Fruit fly (Drosophila melanogaster) whole organism, embryonic: Measurements from ENCODE around the gene Spps.

Source experiments
- ATbp ChIP-seq: fragments of 200-800 bp; sonication (Bioruptor generic); optimal IDR thresholded peaks from 2 replicates; lab custom pipeline; 2017; ENCODE audit warnings: missing biosample characterization, mild to moderate bottlenecking, missing genetic modification characterization, missing genetic modification reagents
- Atf6 ChIP-seq: fragments of 200-800 bp; sonication (Bioruptor generic); IDR thresholded peaks from 2 replicates; pipeline ENCODE4 v1.3.6; 2022; ENCODE audit warnings: missing biosample characterization, missing genetic modification characterization
- Blimp-1 ChIP-seq: fragments of 200-800 bp; sonication (Bioruptor generic); optimal IDR thresholded peaks from 3 replicates; lab custom pipeline; 2018; ENCODE audit warnings: missing biosample characterization, missing genetic modification characterization, mild to moderate bottlenecking, moderate library complexity, missing genetic modification reagents
- CG10565 ChIP-seq: fragments of 200-800 bp; sonication (Bioruptor generic); optimal IDR thresholded peaks from 3 replicates; lab custom pipeline; 2016; ENCODE audit warnings: missing biosample characterization, mild to moderate bottlenecking, missing genetic modification characterization
- CG10654 ChIP-seq: fragments of 200-800 bp; sonication (Bioruptor generic); optimal IDR thresholded peaks from 2 replicates; lab custom pipeline; 2016; ENCODE audit warnings: missing biosample characterization, missing genetic modification characterization
- CG10979 ChIP-seq: fragments of 200-800 bp; sonication (Bioruptor generic); optimal IDR thresholded peaks from 2 replicates; lab custom pipeline; 2018; ENCODE audit warnings: missing biosample characterization, mild to moderate bottlenecking, missing genetic modification characterization, moderate library complexity
- CG11085 ChIP-seq: fragments of 200-800 bp; sonication (Bioruptor generic); IDR thresholded peaks from 2 replicates; pipeline ENCODE4 v1.3.6; 2022; ENCODE audit warnings: missing biosample characterization, missing genetic modification characterization
- CG12219 ChIP-seq: fragments of 200-800 bp; sonication (Bioruptor generic); optimal IDR thresholded peaks from 3 replicates; lab custom pipeline; 2018; ENCODE audit warnings: missing biosample characterization, mild to moderate bottlenecking, missing genetic modification characterization
- CG13424 ChIP-seq: fragments of 200-800 bp; sonication (Bioruptor generic); optimal IDR thresholded peaks from 2 replicates; lab custom pipeline; 2019; ENCODE audit warnings: missing biosample characterization, mild to moderate bottlenecking, missing genetic modification characterization, moderate library complexity
- CG14710 ChIP-seq: fragments of 200-800 bp; sonication (Bioruptor generic); optimal IDR thresholded peaks from 3 replicates; lab custom pipeline; 2019; ENCODE audit warnings: missing biosample characterization, mild to moderate bottlenecking, missing genetic modification characterization, moderate library complexity
- CG1603 ChIP-seq: fragments of 200-800 bp; sonication (Bioruptor generic); optimal IDR thresholded peaks from 2 replicates; lab custom pipeline; 2019; ENCODE audit warnings: missing biosample characterization, mild to moderate bottlenecking, missing genetic modification characterization, moderate library complexity
- CG16813 ChIP-seq: fragments of 200-800 bp; sonication (Bioruptor generic); IDR thresholded peaks from 3 replicates; pipeline ENCODE4 v1.3.6; 2022; ENCODE audit warnings: missing biosample characterization, missing genetic modification characterization; ENCODE audit not compliant: partially characterized antibody
- CG17359 ChIP-seq: fragments of 200-800 bp; sonication (Bioruptor generic); optimal IDR thresholded peaks from 3 replicates; lab custom pipeline; 2018; ENCODE audit warnings: missing biosample characterization, mild to moderate bottlenecking, missing genetic modification characterization, moderate library complexity
- CG18262 ChIP-seq: fragments of 200-800 bp; optimal IDR thresholded peaks from 3 replicates; lab custom pipeline; 2019; ENCODE audit warnings: missing biosample characterization, mild to moderate bottlenecking, missing genetic modification characterization, moderate library complexity
- CG18764 ChIP-seq: fragments of 200-800 bp; sonication (Bioruptor generic); optimal IDR thresholded peaks from 3 replicates; lab custom pipeline; 2016; ENCODE audit warnings: missing biosample characterization, missing genetic modification characterization
- CG2678 ChIP-seq: fragments of 200-800 bp; sonication (Bioruptor generic); optimal IDR thresholded peaks from 3 replicates; lab custom pipeline; 2019; ENCODE audit warnings: missing biosample characterization, mild to moderate bottlenecking, missing genetic modification characterization, moderate library complexity
- CG2875 ChIP-seq: fragments of 200-800 bp; sonication (Bioruptor generic); optimal IDR thresholded peaks from 2 replicates; lab custom pipeline; 2017; ENCODE audit warnings: missing biosample characterization, mild to moderate bottlenecking, missing genetic modification characterization, missing genetic modification reagents
- CG2889 ChIP-seq: fragments of 200-800 bp; sonication (Bioruptor generic); IDR thresholded peaks from 3 replicates; pipeline ENCODE4 v1.3.6; 2022; ENCODE audit warnings: missing biosample characterization, missing genetic modification characterization
- CG3163 ChIP-seq: fragments of 200-800 bp; sonication (Bioruptor generic); optimal IDR thresholded peaks from 3 replicates; lab custom pipeline; 2016; ENCODE audit warnings: missing biosample characterization, missing genetic modification characterization
- CG32772 ChIP-seq: fragments of 200-800 bp; sonication (Bioruptor generic); IDR thresholded peaks from 2 replicates; pipeline ENCODE4 v1.3.6; 2022; ENCODE audit warnings: missing biosample characterization, missing genetic modification characterization
- CG34224 ChIP-seq: fragments of 200-800 bp; sonication (Bioruptor generic); IDR thresholded peaks from 3 replicates; pipeline ENCODE4 v1.3.6; 2022; ENCODE audit warnings: missing biosample characterization, missing genetic modification characterization; ENCODE audit not compliant: partially characterized antibody
- CG8089 ChIP-seq: fragments of 200-800 bp; sonication (Bioruptor generic); optimal IDR thresholded peaks from 3 replicates; lab custom pipeline; 2016; ENCODE audit warnings: missing biosample characterization, missing genetic modification characterization
- Dad ChIP-seq: fragments of 200-800 bp; sonication (Bioruptor generic); optimal IDR thresholded peaks from 3 replicates; lab custom pipeline; 2016; ENCODE audit warnings: missing biosample characterization, missing genetic modification characterization
- Dfd ChIP-seq, 2 experiments: fragments of >200 bp; optimal IDR thresholded peaks; 2 replicates each; lab custom pipeline; 2017; ENCODE audit warnings: missing biosample characterization in 2 of 2, missing genetic modification characterization in 2 of 2
- Gug ChIP-seq: fragments of 200-800 bp; sonication (Bioruptor generic); IDR thresholded peaks from 4 replicates; pipeline ENCODE4 v1.3.6; 2022; ENCODE audit warnings: missing biosample characterization, missing genetic modification characterization
- Hmr ChIP-seq: fragments of 200-800 bp; sonication (Bioruptor generic); optimal IDR thresholded peaks from 3 replicates; lab custom pipeline; 2017; ENCODE audit warnings: mild to moderate bottlenecking, missing biosample characterization, missing genetic modification reagents, missing genetic modification characterization
- Hr78 ChIP-seq, 2 experiments: fragments of 200-800 bp in 1 of 2; fragments of >200 bp in 1 of 2; sonication (Bioruptor generic) in 1 of 2; optimal IDR thresholded peaks; 2 replicates each; lab custom pipeline; 2017 to 2019; ENCODE audit warnings: missing biosample characterization in 2 of 2, missing genetic modification characterization in 2 of 2, mild to moderate bottlenecking in 1 of 2, moderate library complexity in 1 of 2
- Neu2 ChIP-seq: fragments of 200-800 bp; sonication (Bioruptor generic); optimal IDR thresholded peaks from 3 replicates; lab custom pipeline; 2016; ENCODE audit warnings: missing biosample characterization, missing genetic modification characterization, borderline replicate concordance
- Oaz ChIP-seq: fragments of 200-800 bp; sonication (Bioruptor generic); IDR thresholded peaks from 2 replicates; pipeline ENCODE4 v1.3.6; 2022; ENCODE audit warnings: missing biosample characterization, missing genetic modification characterization
- Optix ChIP-seq: fragments of 200-800 bp; sonication (Bioruptor generic); IDR thresholded peaks from 3 replicates; pipeline ENCODE4 v1.3.6; 2022; ENCODE audit warnings: missing biosample characterization, missing genetic modification characterization
- Ravus ChIP-seq: fragments of 200-800 bp; sonication (Bioruptor generic); IDR thresholded peaks from 2 replicates; pipeline ENCODE4 v1.3.6; 2022; ENCODE audit warnings: missing biosample characterization, missing genetic modification characterization
- Sox102F ChIP-seq: fragments of 200-800 bp; sonication (Bioruptor generic); optimal IDR thresholded peaks from 2 replicates; lab custom pipeline; 2018; ENCODE audit warnings: missing biosample characterization, mild to moderate bottlenecking, missing genetic modification characterization, moderate library complexity
- Xbp1 ChIP-seq: fragments of 200-800 bp; sonication (Bioruptor generic); optimal IDR thresholded peaks from 3 replicates; lab custom pipeline; 2016; ENCODE audit warnings: missing biosample characterization, mild to moderate bottlenecking, missing genetic modification characterization
- az2 ChIP-seq: fragments of 200-800 bp; sonication (Bioruptor generic); optimal IDR thresholded peaks from 3 replicates; lab custom pipeline; 2016; ENCODE audit warnings: missing biosample characterization, missing genetic modification characterization
- bowl ChIP-seq: fragments of 200-800 bp; sonication (Bioruptor generic); IDR thresholded peaks from 2 replicates; pipeline ENCODE4 v1.3.6; 2022; ENCODE audit warnings: missing biosample characterization, missing genetic modification characterization
- cato ChIP-seq: fragments of 200-800 bp; sonication (Bioruptor generic); optimal IDR thresholded peaks from 2 replicates; lab custom pipeline; 2016; ENCODE audit warnings: missing biosample characterization, missing genetic modification characterization, borderline replicate concordance
- cg ChIP-seq: fragments of 200-800 bp; sonication (Bioruptor generic); optimal IDR thresholded peaks from 3 replicates; lab custom pipeline; 2019; ENCODE audit warnings: missing biosample characterization, mild to moderate bottlenecking, missing genetic modification characterization, moderate library complexity
- ci ChIP-seq: fragments of 200-800 bp; sonication (Bioruptor generic); IDR thresholded peaks from 3 replicates; pipeline ENCODE4 v1.3.6; 2022; ENCODE audit warnings: missing biosample characterization, missing genetic modification characterization
- dm ChIP-seq: fragments of 200-800 bp; sonication (Bioruptor generic); optimal IDR thresholded peaks from 3 replicates; lab custom pipeline; 2016; ENCODE audit warnings: missing biosample characterization, missing genetic modification characterization
- gem ChIP-seq: fragments of 200-800 bp; sonication (Bioruptor generic); optimal IDR thresholded peaks from 2 replicates; lab custom pipeline; 2019; ENCODE audit warnings: missing biosample characterization, mild to moderate bottlenecking, missing genetic modification characterization, moderate library complexity
- gfzf ChIP-seq: fragments of 200-800 bp; sonication (Bioruptor generic); optimal IDR thresholded peaks from 2 replicates; lab custom pipeline; 2016; ENCODE audit warnings: missing biosample characterization, mild to moderate bottlenecking, missing genetic modification characterization, moderate library complexity
- hkb ChIP-seq, 2 experiments: fragments of 200-800 bp in 1 of 2; fragments of >200 bp in 1 of 2; sonication (Bioruptor generic) in 1 of 2; IDR thresholded peaks in 1 of 2; optimal IDR thresholded peaks in 1 of 2; 2 replicates each; pipeline versions ENCODE4 v1.3.6 to Lab custom; 2017 to 2022; ENCODE audit warnings: missing biosample characterization in 1 of 2, missing genetic modification characterization in 1 of 2
- lola ChIP-seq, 3 experiments: fragments of >200 bp in 2 of 3; fragments of 200-800 bp in 1 of 3; sonication (Bioruptor generic) in 1 of 3; optimal IDR thresholded peaks; 2 replicates each; lab custom pipeline; 2017 to 2019; ENCODE audit warnings: missing biosample characterization in 3 of 3, missing genetic modification characterization in 3 of 3, mild to moderate bottlenecking in 1 of 3, moderate library complexity in 1 of 3
- nerfin-2 ChIP-seq: fragments of 200-800 bp; sonication (Bioruptor generic); IDR thresholded peaks from 2 replicates; pipeline ENCODE4 v1.3.6; 2022; ENCODE audit warnings: missing biosample characterization, missing genetic modification characterization; ENCODE audit not compliant: partially characterized antibody
- ranshi ChIP-seq: fragments of 200-800 bp; sonication (Bioruptor generic); IDR thresholded peaks from 2 replicates; pipeline ENCODE4 v1.3.6; 2022; ENCODE audit warnings: missing biosample characterization, missing genetic modification characterization
- sens ChIP-seq: fragments of 200-800 bp; sonication (Bioruptor generic); peaks from one replicate; lab custom pipeline; 2016; ENCODE audit warnings: missing biosample characterization, missing genetic modification characterization
- sqz ChIP-seq: fragments of 200-800 bp; sonication (Bioruptor generic); optimal IDR thresholded peaks from 3 replicates; lab custom pipeline; 2018; ENCODE audit warnings: missing biosample characterization, mild to moderate bottlenecking, missing genetic modification characterization
- tgo ChIP-seq: fragments of 200-800 bp; sonication (Bioruptor generic); IDR thresholded peaks from 3 replicates; pipeline ENCODE4 v1.3.6; 2022; ENCODE audit warnings: missing biosample characterization, missing genetic modification characterization
- zfh1 ChIP-seq: fragments of 200-800 bp; sonication (Bioruptor generic); IDR thresholded peaks from 3 replicates; pipeline ENCODE4 v1.3.6; 2022; ENCODE audit warnings: missing biosample characterization, missing genetic modification characterization

The Spps gene

dm6 chr3R:24203426-24203825 lies 23.3 kb downstream of the Spps start (continued):
- TF ChIP-seq CG14710 = peak; percentile 3
- TF ChIP-seq sqz (GFP tag; lab: Kevin White, UChicago) = peak; percentile 46
- TF ChIP-seq az2 = peak; percentile 21
- no peak for TF ChIP-seq ci (GFP tag; lab: Robert Waterston, UW)
- 0 out of 3 replicates have a peak, but pooled peaks have one; percentile 14 for TF ChIP-seq zfh1 (GFP tag; lab: Robert Waterston, UW)
- TF ChIP-seq Dad = no peak
- no peak for TF ChIP-seq bowl
- no peak for TF ChIP-seq dm (GFP tag; lab: Kevin White, UChicago)
- peak; percentile 43 for TF ChIP-seq CG13424 (tag; lab: Kevin White, UChicago)
- peak; percentile 45 for TF ChIP-seq CG2678 (tag; lab: Kevin White, UChicago)
- TF ChIP-seq CG10654 (GFP tag; lab: Kevin White, UChicago) = no peak
- peak in 1 of 2 experiments; percentile 5 for TF ChIP-seq Hr78 (GFP tag; optimal IDR thresholded peaks at IDR 0.05; lab: Kevin White, UChicago)
- TF ChIP-seq CG18262 = peak; percentile 15
- TF ChIP-seq CG16813 (GFP tag; lab: Robert Waterston, UW) = no peak
- no peak for TF ChIP-seq hkb (optimal IDR thresholded peaks at IDR 0.05; lab: Kevin White, UChicago)
- peak; percentile 43; the same call in 1 of the 2 replicates for TF ChIP-seq hkb (GFP tag; IDR thresholded peaks at IDR 0.05; lab: Robert Waterston, UW)
- TF ChIP-seq CG3163 (GFP tag; lab: Kevin White, UChicago) = no peak
- no peak for TF ChIP-seq nerfin-2 (GFP tag; lab: Robert Waterston, UW)
- TF ChIP-seq cg = peak; percentile 9
- TF ChIP-seq Optix (GFP tag; lab: Robert Waterston, UW) = 0 out of 3 replicates have a peak, but pooled peaks have one; percentile 44
- TF ChIP-seq cato (GFP tag; lab: Kevin White, UChicago) = no peak
- no peak for TF ChIP-seq tgo
- TF ChIP-seq Atf6 (GFP tag; lab: Robert Waterston, UW) = no peak
- TF ChIP-seq CG12219 (GFP tag; lab: Kevin White, UChicago) = no peak
- TF ChIP-seq CG11085 (GFP tag; lab: Robert Waterston, UW) = no peak
- TF ChIP-seq Blimp-1 (GFP tag; lab: Kevin White, UChicago) = peak; percentile 9
- TF ChIP-seq CG2875 (GFP tag; lab: Kevin White, UChicago) = peak; percentile 15
- TF ChIP-seq ATbp (GFP tag; lab: Kevin White, UChicago) = peak; percentile 23
- no peak for TF ChIP-seq CG2889 (GFP tag; lab: Robert Waterston, UW)
- TF ChIP-seq CG34224 (GFP tag; lab: Robert Waterston, UW) = no peak
- TF ChIP-seq ranshi (GFP tag; lab: Robert Waterston, UW) = no peak
- peak; percentile 31 for TF ChIP-seq CG17359
- TF ChIP-seq gfzf (GFP tag; lab: Kevin White, UChicago) = no peak
- TF ChIP-seq CG18764 (GFP tag; lab: Kevin White, UChicago) = no peak
- TF ChIP-seq Gug (GFP tag; lab: Robert Waterston, UW) = no peak
- TF ChIP-seq CG10565 (GFP tag; lab: Kevin White, UChicago) = no peak
- TF ChIP-seq Dfd (GFP tag; optimal IDR thresholded peaks at IDR 0.05; lab: Kevin White, UChicago) = no peak
- peak; percentile 67 for TF ChIP-seq sens (GFP tag; lab: Kevin White, UChicago)
- no peak for TF ChIP-seq Hmr (GFP tag; lab: Kevin White, UChicago)
- TF ChIP-seq CG32772 (GFP tag; lab: Robert Waterston, UW) = no peak
- no peak for TF ChIP-seq CG1603 (tag; lab: Kevin White, UChicago)
- TF ChIP-seq lola (GFP tag; optimal IDR thresholded peaks at IDR 0.05; lab: Kevin White, UChicago) = peak in 1 of 3 experiments; percentile 17
- no peak for TF ChIP-seq Ravus
- peak; percentile 10 for TF ChIP-seq CG10979 (tag; lab: Kevin White, UChicago)
- TF ChIP-seq Oaz (GFP tag; lab: Robert Waterston, UW) = no peak
- TF ChIP-seq CG8089 (GFP tag; lab: Kevin White, UChicago) = no peak
- peak; percentile 53 for TF ChIP-seq gem (tag; lab: Kevin White, UChicago)
- TF ChIP-seq Xbp1 (GFP tag; lab: Kevin White, UChicago) = peak; percentile 24
- TF ChIP-seq Neu2 (GFP tag; lab: Kevin White, UChicago) = no peak
- peak; percentile 55 for TF ChIP-seq Sox102F (GFP tag; lab: Kevin White, UChicago)
